Fruit fly (Drosophila melanogaster): ENCODE results near the gene Efhc1.1.

Gene Efhc1.1

DNA sequence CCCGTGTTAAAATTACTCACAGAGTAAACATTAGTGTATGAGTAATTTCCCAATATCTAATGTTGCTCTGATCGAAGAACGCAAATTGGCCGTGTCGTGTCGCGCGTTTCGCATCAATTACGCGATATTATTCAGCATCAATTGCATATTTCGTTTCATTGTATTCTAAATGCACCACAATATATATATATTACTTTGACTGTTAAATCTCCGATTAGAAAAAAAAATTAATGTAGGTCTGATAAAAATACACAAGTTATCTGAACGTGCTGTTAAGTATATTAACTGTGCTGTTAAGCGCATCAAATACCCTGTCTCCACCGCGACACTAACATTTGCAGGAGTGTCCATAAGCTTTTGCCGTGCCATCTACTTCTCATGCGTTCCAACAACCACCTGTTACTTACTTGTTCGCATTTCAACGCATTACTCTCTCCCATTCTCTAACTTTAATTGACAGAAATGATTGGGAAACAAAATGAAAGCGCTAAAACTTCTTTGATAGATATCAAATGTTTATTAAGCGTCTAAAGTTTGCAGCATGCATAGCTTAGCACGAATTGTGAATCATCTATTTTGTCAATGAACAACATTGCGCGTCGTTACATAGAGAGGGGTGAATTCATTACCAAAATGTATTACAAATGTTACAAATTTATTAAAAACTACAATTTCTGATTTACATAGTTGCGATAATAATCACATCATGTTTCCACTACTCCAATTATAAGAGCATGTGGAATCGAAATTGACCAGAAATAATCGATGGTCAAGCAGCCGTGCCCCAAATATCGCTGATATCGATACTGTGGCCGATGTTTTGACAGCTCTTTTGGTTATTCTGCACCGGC is 22.8 kb downstream of the Efhc1.1 start, which contains the start of the genes Graf and mRpL3:
Gene Graf, minus strand, starts transcription at position 287 of the 851 bp plus-strand sequence.
Gene mRpL3, plus strand, starts transcription at position 802 of the 851 bp plus-strand sequence.
- peak; percentile 6 for TF ChIP-seq bab1 (GFP tag; optimal IDR thresholded peaks at IDR 0.05)
- TF ChIP-seq ovo (GFP tag; optimal IDR thresholded peaks at IDR 0.05), result no peak
- TF ChIP-seq kay (GFP tag; ENCODE audit: borderline replicate concordance), result peak; percentile 97
- no peak for TF ChIP-seq CG1620 (GFP tag; optimal IDR thresholded peaks at IDR 0.05)
- TF ChIP-seq Crg-1 (GFP tag; optimal IDR thresholded peaks at IDR 0.05), result no peak
- TF ChIP-seq pad (GFP tag; optimal IDR thresholded peaks at IDR 0.05), result peak; percentile 3
- TF ChIP-seq toe (GFP tag; optimal IDR thresholded peaks at IDR 0.05), result no peak
- no peak for TF ChIP-seq CG33017 (tag; optimal IDR thresholded peaks at IDR 0.05)

DNA sequence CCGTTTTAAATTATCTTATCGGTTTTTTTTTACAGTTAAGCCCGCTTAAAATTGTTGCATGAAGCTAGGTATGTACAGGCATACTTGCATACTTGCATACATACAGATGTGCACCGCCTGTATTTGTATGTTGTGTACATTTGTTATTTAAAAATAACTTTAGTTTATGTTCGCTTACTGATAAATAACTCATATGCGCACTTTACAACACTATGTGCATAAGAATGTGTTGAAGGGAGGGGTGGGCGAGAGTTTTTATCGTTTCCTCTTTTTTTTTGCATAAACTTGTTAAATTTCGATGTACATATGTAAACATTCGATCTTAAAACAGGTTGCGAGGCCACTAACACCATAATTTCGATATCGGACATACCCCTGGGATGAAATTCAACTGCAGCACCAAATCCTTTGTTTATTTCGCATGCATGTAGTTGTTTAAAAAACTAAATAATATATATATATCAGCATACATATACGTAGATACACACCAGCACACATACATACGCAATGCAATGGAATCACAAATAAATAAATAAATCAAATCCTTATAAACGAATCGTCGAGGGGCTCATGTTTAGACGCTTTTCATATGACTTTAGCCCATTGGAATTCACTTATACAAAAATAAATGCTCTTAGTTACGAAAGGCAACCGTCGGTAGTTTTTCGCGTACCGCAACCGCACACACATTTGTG is 23.6 kb downstream of the Efhc1.1 start:
- TF ChIP-seq Mnt (GFP tag; optimal IDR thresholded peaks at IDR 0.05) (no peak), tj (GFP tag; optimal IDR thresholded peaks at IDR 0.05) (peak; percentile 27), cic (GFP tag; optimal IDR thresholded peaks at IDR 0.05) (no peak), kay (GFP tag; ENCODE audit: borderline replicate concordance) (no peak), ovo (GFP tag; optimal IDR thresholded peaks at IDR 0.05) (no peak), bab1 (GFP tag; optimal IDR thresholded peaks at IDR 0.05) (no peak)

DNA sequence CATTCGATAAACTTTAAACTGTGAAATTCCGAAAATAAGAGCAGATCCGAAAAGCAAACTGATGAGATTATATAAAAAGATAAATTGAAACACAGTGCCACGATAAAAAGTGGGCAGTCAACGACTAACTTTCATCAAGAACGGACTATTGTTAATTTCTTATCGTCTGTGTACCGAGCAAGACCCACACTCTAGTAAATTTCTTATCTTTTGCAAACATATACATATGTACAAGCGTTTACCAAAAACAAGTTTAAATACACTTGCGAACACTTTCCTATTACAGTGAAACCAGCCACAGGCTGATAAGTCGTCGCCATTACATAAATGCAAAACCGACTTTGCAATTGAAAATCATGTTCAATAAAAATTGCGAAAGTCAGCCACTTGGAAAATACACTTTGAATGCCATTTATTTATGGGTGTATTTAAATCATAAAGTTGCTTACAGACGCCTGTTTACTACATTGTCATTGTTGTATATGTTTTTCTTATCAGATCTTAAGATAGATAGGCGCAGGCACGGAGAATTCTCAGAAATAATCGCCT is 24.7 kb downstream of the Efhc1.1 start:
- TF ChIP-seq cnc (optimal IDR thresholded peaks at IDR 0.05), result no peak
- no peak for TF ChIP-seq toe (GFP tag; optimal IDR thresholded peaks at IDR 0.05)
- peak; percentile 5 for TF ChIP-seq Crg-1 (GFP tag; optimal IDR thresholded peaks at IDR 0.05)
- peak; percentile 22 for TF ChIP-seq Mnt (GFP tag; optimal IDR thresholded peaks at IDR 0.05)
- TF ChIP-seq cic (GFP tag; optimal IDR thresholded peaks at IDR 0.05), result peak; percentile 26
- no peak for TF ChIP-seq CG33017 (tag; optimal IDR thresholded peaks at IDR 0.05)
- TF ChIP-seq kay (GFP tag; ENCODE audit: borderline replicate concordance), result peak; percentile 47
- TF ChIP-seq CG1620 (GFP tag; optimal IDR thresholded peaks at IDR 0.05), result no peak
- peak; percentile 32 for TF ChIP-seq CG7101 (tag; optimal IDR thresholded peaks at IDR 0.05)
- TF ChIP-seq CG7045 (GFP tag; optimal IDR thresholded peaks at IDR 0.05), result no peak
- TF ChIP-seq CG12768 (GFP tag; optimal IDR thresholded peaks at IDR 0.05), result no peak

DNA sequence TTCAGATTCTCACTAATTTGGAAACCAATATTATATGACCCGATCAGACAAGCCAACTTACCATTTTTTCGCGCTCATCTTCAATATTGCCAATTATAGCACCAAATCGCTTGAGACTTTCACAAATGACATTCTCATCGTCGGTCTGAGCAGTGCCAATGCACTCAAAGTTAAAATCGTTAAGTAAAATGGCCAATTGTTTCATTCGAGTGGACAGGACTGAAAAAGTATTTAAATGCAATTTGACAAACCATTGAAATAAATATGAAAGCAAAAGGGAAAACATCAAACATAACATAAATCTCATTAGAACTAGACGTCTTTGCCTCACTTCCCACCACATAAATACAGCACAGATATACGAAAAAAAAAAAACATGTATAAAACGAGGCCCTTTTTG is 27.5 kb downstream of the Efhc1.1 start, which contains the start of gene CG8260:
Gene CG8260, plus strand, starts transcription at position 301 of the 400 bp plus-strand sequence.
- TF ChIP-seq CG7045 (GFP tag; optimal IDR thresholded peaks at IDR 0.05) (no peak), CG7101 (tag; optimal IDR thresholded peaks at IDR 0.05) (no peak), bab1 (GFP tag; optimal IDR thresholded peaks at IDR 0.05) (no peak), cic (GFP tag; optimal IDR thresholded peaks at IDR 0.05) (no peak), CG33017 (tag; optimal IDR thresholded peaks at IDR 0.05) (no peak), Hr96 (GFP tag; optimal IDR thresholded peaks at IDR 0.05) (no peak), pad (GFP tag; optimal IDR thresholded peaks at IDR 0.05) (no peak), Mnt (GFP tag; optimal IDR thresholded peaks at IDR 0.05) (no peak), Crg-1 (GFP tag; optimal IDR thresholded peaks at IDR 0.05) (no peak), toe (GFP tag; optimal IDR thresholded peaks at IDR 0.05) (no peak)

DNA sequence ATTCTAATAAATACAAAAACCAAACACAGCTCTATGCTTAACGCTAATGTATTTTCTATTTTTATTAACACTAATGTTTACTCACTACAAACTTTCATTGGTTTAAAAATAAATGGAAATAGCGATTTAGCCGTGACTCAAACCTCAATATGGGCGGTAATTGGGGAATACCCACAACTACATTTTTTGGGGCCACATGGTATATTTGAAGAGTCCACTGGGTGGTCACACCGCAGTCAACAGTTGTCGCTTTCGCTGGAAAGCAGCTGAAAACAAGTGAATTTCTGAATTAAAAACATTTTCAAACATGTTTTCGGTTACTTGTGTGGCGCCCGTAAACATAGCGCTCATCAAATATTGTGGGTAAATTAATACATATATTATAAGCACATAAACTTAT is 34.6 kb downstream of the Efhc1.1 start, which contains the start of gene Mvd:
Gene Mvd, plus strand, starts transcription at position 222 of the 400 bp plus-strand sequence.
- TF ChIP-seq ovo (GFP tag; optimal IDR thresholded peaks at IDR 0.05) (peak; percentile 2), CG11617 (GFP tag; optimal IDR thresholded peaks at IDR 0.05) (no peak), bab1 (GFP tag; optimal IDR thresholded peaks at IDR 0.05) (peak; percentile 68), kay (GFP tag; ENCODE audit: borderline replicate concordance) (peak; percentile 93), CG7045 (GFP tag; optimal IDR thresholded peaks at IDR 0.05) (no peak), pad (GFP tag; optimal IDR thresholded peaks at IDR 0.05) (no peak), CG33017 (tag; optimal IDR thresholded peaks at IDR 0.05) (no peak), Clk (GFP tag; optimal IDR thresholded peaks at IDR 0.05) (no peak), Mnt (GFP tag; optimal IDR thresholded peaks at IDR 0.05) (peak; percentile 85), CG14711 (tag; optimal IDR thresholded peaks at IDR 0.05) (no peak), CG12768 (GFP tag; optimal IDR thresholded peaks at IDR 0.05) (no peak), Hr96 (GFP tag; optimal IDR thresholded peaks at IDR 0.05) (no peak), toe (GFP tag; optimal IDR thresholded peaks at IDR 0.05) (no peak), tj (GFP tag; optimal IDR thresholded peaks at IDR 0.05) (no peak), CG7101 (tag; optimal IDR thresholded peaks at IDR 0.05) (peak; percentile 4), cic (GFP tag; optimal IDR thresholded peaks at IDR 0.05) (no peak), CG1620 (GFP tag; optimal IDR thresholded peaks at IDR 0.05) (peak; percentile 37), Crg-1 (GFP tag; optimal IDR thresholded peaks at IDR 0.05) (no peak), CG5204 (GFP tag; optimal IDR thresholded peaks at IDR 0.05) (no peak), cnc (optimal IDR thresholded peaks at IDR 0.05) (no peak)

DNA sequence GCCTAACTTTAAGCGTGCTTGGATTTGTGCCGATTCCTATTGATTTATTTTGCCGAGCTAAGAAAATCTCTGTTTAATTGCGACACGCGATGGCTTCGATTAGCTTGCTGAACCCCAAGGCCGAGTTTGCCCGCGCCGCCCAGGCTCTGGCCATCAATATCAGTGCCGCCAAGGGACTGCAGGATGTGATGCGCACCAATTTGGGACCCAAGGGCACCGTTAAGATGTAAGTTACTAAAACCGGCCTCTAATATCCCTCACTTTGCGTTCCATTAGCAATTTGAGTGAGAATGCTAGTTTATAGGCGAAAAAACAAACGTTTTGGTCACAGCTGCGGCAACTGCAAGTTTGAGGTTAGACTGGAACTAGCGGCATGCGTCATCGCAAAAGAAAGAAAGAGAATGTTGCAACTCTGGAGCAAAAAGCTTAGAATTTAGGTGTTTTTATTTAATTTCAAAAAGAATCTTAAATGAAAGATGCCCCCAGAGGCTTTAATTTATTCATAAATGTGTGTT is 36.8 kb downstream of the Efhc1.1 start:
- no peak for TF ChIP-seq CG1620 (GFP tag; optimal IDR thresholded peaks at IDR 0.05)
- TF ChIP-seq kay (GFP tag; ENCODE audit: borderline replicate concordance), result peak; percentile 88
- no peak for TF ChIP-seq cic (GFP tag; optimal IDR thresholded peaks at IDR 0.05)
- TF ChIP-seq CG5204 (GFP tag; optimal IDR thresholded peaks at IDR 0.05), result no peak
- TF ChIP-seq toe (GFP tag; optimal IDR thresholded peaks at IDR 0.05), result no peak
- no peak for TF ChIP-seq CG33017 (tag; optimal IDR thresholded peaks at IDR 0.05)
- TF ChIP-seq Mnt (GFP tag; optimal IDR thresholded peaks at IDR 0.05), result peak; percentile 4
- no peak for TF ChIP-seq Clk (GFP tag; optimal IDR thresholded peaks at IDR 0.05)

Data from whole organism, adult.